Fruit fly (Drosophila melanogaster) Kc167 (cell line): ENCODE data around the gene sens-2.

ENCODE experiments used
- Myc ChIP-seq: fragments of >200 bp; optimal IDR thresholded peaks from 2 replicates; lab custom pipeline; 2017; ENCODE audit warnings: missing external identifiers
- Sin3A ChIP-seq: fragments of >200 bp; optimal IDR thresholded peaks from 2 replicates; lab custom pipeline; 2018; ENCODE audit warnings: missing external identifiers
- h ChIP-seq: fragments of >200 bp; optimal IDR thresholded peaks from 3 replicates; lab custom pipeline; 2018; ENCODE audit warnings: missing external identifiers
- insv ChIP-seq: fragments of >200 bp; optimal IDR thresholded peaks from 3 replicates; lab custom pipeline; 2018; ENCODE audit warnings: missing external identifiers
- psq ChIP-seq: fragments of >200 bp; optimal IDR thresholded peaks from 2 replicates; lab custom pipeline; 2017; ENCODE audit warnings: missing external identifiers
- ttk ChIP-seq: sonication (Bioruptor generic); optimal IDR thresholded peaks from 2 replicates; lab custom pipeline; 2017; ENCODE audit warnings: missing external identifiers

Gene sens-2

dm6 chr2L:6853917-6854316, 32.2 kb downstream of the sens-2 start:
- TF ChIP-seq Sin3A (lab: Kevin White, UChicago) = no peak
- no peak for TF ChIP-seq h (lab: Kevin White, UChicago)
- no peak for TF ChIP-seq insv (lab: Kevin White, UChicago)
- no peak for TF ChIP-seq ttk
- no peak for TF ChIP-seq Myc (lab: Kevin White, UChicago)
- TF ChIP-seq psq = no peak

DNA sequence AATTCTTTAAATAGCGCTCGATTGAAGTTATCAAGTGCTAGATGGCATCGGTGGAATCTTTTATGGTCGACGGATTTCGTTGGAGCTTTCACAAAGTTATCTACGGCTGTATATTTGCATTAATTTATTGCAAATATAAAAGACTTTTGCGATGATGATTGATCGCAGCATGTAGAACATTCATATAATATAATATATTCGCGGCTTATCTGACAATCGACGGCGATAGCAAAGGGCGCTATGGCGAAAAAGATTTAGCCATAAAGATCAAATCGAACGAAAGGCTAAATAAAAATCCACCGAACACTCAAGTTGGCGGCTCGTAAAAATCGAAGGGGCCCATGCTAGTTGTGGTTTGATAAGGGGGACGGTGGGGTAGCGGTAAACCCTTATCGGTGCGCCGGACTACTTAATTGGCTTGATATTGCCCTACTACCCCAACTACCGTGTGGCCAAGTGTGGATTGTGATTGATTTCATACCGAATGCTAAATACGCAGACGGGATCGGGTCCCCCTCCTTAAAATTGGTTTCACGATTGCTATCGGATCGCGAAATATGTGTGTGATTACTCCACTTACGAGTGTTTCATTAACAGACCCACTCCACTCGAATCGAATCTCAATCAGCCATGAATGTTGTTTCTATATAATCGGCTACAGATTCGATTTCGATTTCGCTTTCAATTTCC, 46.6 kb downstream of the sens-2 start:
- TF ChIP-seq h (lab: Kevin White, UChicago) = no peak
- TF ChIP-seq ttk = no peak
- no peak for TF ChIP-seq Sin3A (lab: Kevin White, UChicago)
- TF ChIP-seq psq = no peak
- TF ChIP-seq Myc (lab: Kevin White, UChicago) = no peak
- TF ChIP-seq insv (lab: Kevin White, UChicago) = no peak

DNA sequence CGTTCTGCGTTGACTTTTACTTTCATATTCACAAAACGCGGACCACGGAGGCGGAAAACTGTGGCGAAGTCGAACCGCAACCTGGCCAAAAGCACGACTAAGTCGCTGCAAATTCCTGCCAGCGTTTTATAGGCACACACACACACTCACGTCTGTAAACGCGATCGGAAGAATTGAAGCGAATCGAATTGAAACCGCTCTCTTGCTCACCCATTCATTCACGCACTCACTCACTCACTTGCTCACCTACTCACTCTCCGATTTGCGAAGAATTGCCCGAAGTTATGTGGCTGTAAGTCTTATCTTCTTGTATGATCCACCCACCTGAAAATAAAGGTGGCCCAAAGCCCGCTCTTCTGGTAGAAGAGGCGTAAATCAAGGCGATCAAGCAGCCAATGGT, 48.6 kb downstream of the sens-2 start, which contains the start of gene Nha1:
Gene Nha1 (minus strand): TSS at position 101 of the 400 bp plus-strand sequence.
- TF ChIP-seq psq (no peak), h (lab: Kevin White, UChicago) (no peak)

DNA sequence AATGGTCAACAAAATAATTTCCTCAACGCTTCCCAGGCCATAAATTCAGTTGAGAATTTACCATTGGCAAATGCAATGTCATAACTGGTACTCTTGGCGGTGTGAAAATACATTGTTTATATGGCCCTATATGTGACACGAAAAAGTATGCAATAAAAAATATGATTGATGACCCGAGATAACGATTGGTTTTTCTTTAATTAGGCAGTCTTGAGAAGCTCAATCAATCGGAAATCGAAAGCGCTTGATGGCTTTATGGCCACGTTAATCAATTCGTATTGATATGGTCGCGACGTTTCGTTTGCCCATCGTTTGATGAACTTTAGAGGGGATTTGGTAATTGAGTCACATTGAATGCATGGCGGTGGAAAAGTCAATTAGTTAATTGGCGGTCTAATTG, 49.0 kb downstream of the sens-2 start:
- TF ChIP-seq ttk = no peak
- no peak for TF ChIP-seq h (lab: Kevin White, UChicago)
- no peak for TF ChIP-seq Sin3A (lab: Kevin White, UChicago)
- TF ChIP-seq insv (lab: Kevin White, UChicago) = no peak
- no peak for TF ChIP-seq Myc (lab: Kevin White, UChicago)
- no peak for TF ChIP-seq psq

dm6 chr2L:6874006-6874405, 52.3 kb downstream of the sens-2 start:
- no peak for TF ChIP-seq Myc (lab: Kevin White, UChicago)
- TF ChIP-seq ttk = no peak
- no peak for TF ChIP-seq psq
- no peak for TF ChIP-seq Sin3A (lab: Kevin White, UChicago)
- no peak for TF ChIP-seq insv (lab: Kevin White, UChicago)
- TF ChIP-seq h (lab: Kevin White, UChicago) = no peak

DNA sequence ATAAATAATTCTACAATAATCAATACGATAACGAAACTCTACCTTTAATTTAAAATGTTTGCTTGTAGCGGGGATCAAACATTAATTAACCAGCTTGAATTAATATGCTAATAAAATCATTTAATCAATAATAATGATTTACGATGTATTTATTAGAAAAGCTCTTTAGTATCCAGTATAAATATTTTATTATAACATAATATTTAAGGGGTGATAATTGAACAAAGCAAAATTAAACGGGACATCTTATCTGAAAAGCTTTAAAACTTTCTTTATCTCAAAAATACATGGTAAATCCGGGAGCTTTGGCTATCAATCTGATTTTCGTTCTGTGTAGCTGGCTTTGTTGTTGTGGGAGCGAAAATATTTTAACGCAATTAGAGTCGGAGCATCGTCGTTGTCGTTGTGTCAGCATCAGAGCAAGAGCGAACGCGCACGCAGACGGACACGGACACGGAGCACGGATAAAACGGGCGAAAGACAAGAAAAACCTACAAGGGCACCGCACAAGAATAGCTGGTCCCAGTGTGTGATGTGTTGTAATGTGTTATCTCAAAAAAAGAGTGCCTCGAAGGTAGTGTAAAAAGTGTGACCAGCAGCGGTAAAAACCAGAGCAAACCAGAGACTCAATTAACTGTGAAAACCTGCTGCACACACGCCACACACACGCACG, 52.9 kb downstream of the sens-2 start, which contains the start of gene Nlg2:
Gene Nlg2 (plus strand): TSS at position 375 of the 673 bp plus-strand sequence.
- TF ChIP-seq h (lab: Kevin White, UChicago) (no peak), insv (lab: Kevin White, UChicago) (no peak), ttk (no peak), psq (no peak), Sin3A (lab: Kevin White, UChicago) (no peak), Myc (lab: Kevin White, UChicago) (no peak)
